Fruit fly (Drosophila melanogaster): ENCODE results near the gene mor.

The mor gene

dm6 chr3R:15933609-15934232 lies 39.0 kb downstream of the mor start, which contains the start of the genes CG5478 and blp (continued):
- no peak for TF ChIP-seq ci (GFP tag; IDR thresholded peaks at IDR 0.05)
- TF ChIP-seq eve (GFP tag; optimal IDR thresholded peaks at IDR 0.05) = no peak
- peak; percentile 98 for TF ChIP-seq CG13287 (GFP tag; IDR thresholded peaks at IDR 0.05; ENCODE audit: partially characterized antibody)
- no peak for TF ChIP-seq dan (GFP tag; IDR thresholded peaks at IDR 0.05)
- TF ChIP-seq unpg (GFP tag; optimal IDR thresholded peaks at IDR 0.05) = no peak
- peak; percentile 72 for TF ChIP-seq Med (GFP tag)
- TF ChIP-seq CG7357 (GFP tag; IDR thresholded peaks at IDR 0.05) = no peak
- TF ChIP-seq dimm (GFP tag; IDR thresholded peaks at IDR 0.05) = no peak
- TF ChIP-seq CG17328 (GFP tag; IDR thresholded peaks at IDR 0.05) = no peak
- TF ChIP-seq sisA (GFP tag; IDR thresholded peaks at IDR 0.05) = no peak
- peak; percentile 50 for TF ChIP-seq YL-1 (GFP tag; optimal IDR thresholded peaks at IDR 0.05)
- no peak for TF ChIP-seq br (optimal IDR thresholded peaks at IDR 0.05)
- TF ChIP-seq stwl (tag; optimal IDR thresholded peaks at IDR 0.05) = peak; percentile 68
- TF ChIP-seq CG13296 (GFP tag; optimal IDR thresholded peaks at IDR 0.05) = no peak
- peak; percentile 87 for TF ChIP-seq chinmo (GFP tag; IDR thresholded peaks at IDR 0.05; ENCODE audit: partially characterized antibody)
- TF ChIP-seq p53 (GFP tag; optimal IDR thresholded peaks at IDR 0.05) = no peak
- no peak for TF ChIP-seq CTCF (GFP tag; optimal IDR thresholded peaks at IDR 0.05)
- TF ChIP-seq gcm2 (GFP tag; optimal IDR thresholded peaks at IDR 0.05) = no peak
- TF ChIP-seq CG10654 (GFP tag; optimal IDR thresholded peaks at IDR 0.05) = no peak
- no peak for TF ChIP-seq Adf1 (GFP tag; IDR thresholded peaks at IDR 0.05)
- no peak for TF ChIP-seq sc (optimal IDR thresholded peaks at IDR 0.05)
- TF ChIP-seq sc (GFP tag; optimal IDR thresholded peaks at IDR 0.05) = no peak
- peak; percentile 33; the same call in 1 of the 2 replicates for TF ChIP-seq CG42726 (GFP tag; IDR thresholded peaks at IDR 0.05; ENCODE audit: partially characterized antibody)
- TF ChIP-seq cato (GFP tag; optimal IDR thresholded peaks at IDR 0.05; ENCODE audit: borderline replicate concordance) = no peak
- TF ChIP-seq Gsc (GFP tag; IDR thresholded peaks at IDR 0.05) = no peak
- TF ChIP-seq ssp (GFP tag; IDR thresholded peaks at IDR 0.05) = no peak
- no peak for TF ChIP-seq da (GFP tag; optimal IDR thresholded peaks at IDR 0.05)
- peak; percentile 87 for TF ChIP-seq amos (GFP tag; IDR thresholded peaks at IDR 0.05; ENCODE audit: partially characterized antibody)
- no peak for TF ChIP-seq pros (GFP tag; optimal IDR thresholded peaks at IDR 0.05)
- no peak for TF ChIP-seq ara (GFP tag; IDR thresholded peaks at IDR 0.05)
- no peak for TF ChIP-seq esg (GFP tag; conservative IDR thresholded peaks at IDR 0.05)
- TF ChIP-seq CG8924 (tag; optimal IDR thresholded peaks at IDR 0.05) = no peak
- no peak for TF ChIP-seq repo (GFP tag; optimal IDR thresholded peaks at IDR 0.05)
- no peak for TF ChIP-seq CG9797 (GFP tag; optimal IDR thresholded peaks at IDR 0.05)
- TF ChIP-seq prd (optimal IDR thresholded peaks at IDR 0.05) = no peak
- no peak for TF ChIP-seq prd (GFP tag; IDR thresholded peaks at IDR 0.05)
- TF ChIP-seq CG15514 (GFP tag; optimal IDR thresholded peaks at IDR 0.05) = peak; percentile 5
- TF ChIP-seq ham (GFP tag; IDR thresholded peaks at IDR 0.05) = no peak
- TF ChIP-seq CG11247 (GFP tag; IDR thresholded peaks at IDR 0.05) = no peak
- TF ChIP-seq pho (GFP tag; optimal IDR thresholded peaks at IDR 0.05) = no peak
- TF ChIP-seq Nf-YA (GFP tag; IDR thresholded peaks at IDR 0.05) = no peak
- TF ChIP-seq cad (GFP tag; optimal IDR thresholded peaks at IDR 0.05) = no peak
- TF ChIP-seq CG11723 (GFP tag; optimal IDR thresholded peaks at IDR 0.05) = no peak
- peak; percentile 49 for TF ChIP-seq trem (tag; optimal IDR thresholded peaks at IDR 0.05)
- TF ChIP-seq otp (GFP tag; IDR thresholded peaks at IDR 0.05) = no peak
- TF ChIP-seq Ptx1 (GFP tag; IDR thresholded peaks at IDR 0.05) = no peak
- no peak for TF ChIP-seq CG11085 (GFP tag; IDR thresholded peaks at IDR 0.05)
- no peak for TF ChIP-seq CG30020 (tag; optimal IDR thresholded peaks at IDR 0.05)
- no peak for TF ChIP-seq h (optimal IDR thresholded peaks at IDR 0.05)
- no peak for TF ChIP-seq mam (GFP tag; optimal IDR thresholded peaks at IDR 0.05)
- TF ChIP-seq CG6272 (GFP tag; IDR thresholded peaks at IDR 0.05) = no peak
- TF ChIP-seq CG17568 (GFP tag; optimal IDR thresholded peaks at IDR 0.05) = no peak
- TF ChIP-seq wdn (GFP tag; IDR thresholded peaks at IDR 0.05) = no peak
- TF ChIP-seq CG7372 (GFP tag; IDR thresholded peaks at IDR 0.05) = no peak

Data from whole organism, embryonic.